Worm (Caenorhabditis elegans) whole organism, midembryonic: Measurements from ENCODE around the gene W05E10.1.
A peak's percentile ranks its signal among the peaks of the same experiment; 100 is the strongest.

Source experiments
- T22C8.4 ChIP-seq: fragments of 200-800 bp; sonication (Bioruptor generic); IDR thresholded peaks from 2 replicates; pipeline ENCODE4 v1.3.6; 2022; ENCODE audit warnings: missing genetic modification characterization, missing compliant biosample characterization
- cog-1 ChIP-seq: sonication (generic microtip); optimal IDR thresholded peaks from 2 replicates; lab custom pipeline; 2016; ENCODE audit warnings: missing genetic modification characterization, missing compliant biosample characterization
- flt-1 ChIP-seq: fragments of 200-800 bp; sonication (Bioruptor generic); IDR thresholded peaks from 2 replicates; pipeline ENCODE4 v1.3.6; 2022; ENCODE audit warnings: missing genetic modification characterization, missing compliant biosample characterization
- klf-2 ChIP-seq: fragments of 200-800 bp; sonication (Bioruptor generic); conservative IDR thresholded peaks from 2 replicates; pipeline ENCODE4 v1.3.6; 2022; ENCODE audit warnings: missing genetic modification reagents, missing genetic modification characterization, missing compliant biosample characterization
- med-1 ChIP-seq: sonication (generic microtip); optimal IDR thresholded peaks from 2 replicates; lab custom pipeline; 2017; ENCODE audit warnings: missing genetic modification characterization, mild to moderate bottlenecking, missing compliant biosample characterization, antibody characterized with exemption, missing genetic modification reagents; ENCODE audit not compliant: insufficient read depth
- ref-1 ChIP-seq: fragments of 200-800 bp; sonication (Bioruptor generic); conservative IDR thresholded peaks from 2 replicates; pipeline ENCODE4 v1.3.6; 2022; ENCODE audit warnings: missing genetic modification reagents, missing genetic modification characterization, missing compliant biosample characterization
- tab-1 ChIP-seq: fragments of 200-800 bp; sonication (Bioruptor generic); IDR thresholded peaks from 2 replicates; pipeline ENCODE4 v1.3.6; 2022; ENCODE audit warnings: missing genetic modification characterization, missing compliant biosample characterization
- ztf-23 ChIP-seq: fragments of 200-800 bp; sonication (Bioruptor generic); IDR thresholded peaks from 2 replicates; pipeline ENCODE4 v1.3.6; 2022; ENCODE audit warnings: missing genetic modification reagents, missing genetic modification characterization, missing compliant biosample characterization
- ztf-29 ChIP-seq: fragments of 200-800 bp; sonication (Bioruptor generic); IDR thresholded peaks from 2 replicates; pipeline ENCODE4 v1.3.6; 2022; ENCODE audit warnings: missing genetic modification reagents, missing genetic modification characterization, missing compliant biosample characterization

The W05E10.1 gene

DNA sequence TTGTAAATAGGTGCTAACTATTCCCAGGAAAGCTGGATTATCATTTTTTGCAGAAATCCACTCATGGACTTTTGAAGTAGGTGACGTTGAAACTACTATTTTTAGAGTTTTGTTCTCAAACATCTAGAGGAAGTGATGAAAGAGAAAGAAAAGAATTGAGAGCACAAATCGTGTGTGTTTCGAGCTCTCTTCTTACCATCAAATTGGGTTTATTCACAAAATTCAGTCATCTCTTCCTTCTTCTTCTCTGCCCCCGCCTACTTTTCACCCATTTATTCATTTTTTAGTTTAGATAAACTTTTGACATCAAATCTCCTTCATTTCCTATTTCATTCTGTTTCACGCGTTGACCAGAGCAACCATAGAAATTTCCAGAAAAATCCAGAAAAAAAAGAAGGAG lies 4.6 kb downstream of the W05E10.1 start, which contains the start of gene W05E10.2:
TSS of gene W05E10.2 (plus strand) at position 301 of the 400 bp plus-strand sequence.
- no peak for TF ChIP-seq T22C8.4 (GFP tag; lab: Robert Waterston, UW)
- TF ChIP-seq ztf-29 (GFP tag; lab: Robert Waterston, UW) = no peak
- no peak for TF ChIP-seq med-1 (GFP tag; lab: Kevin White, UChicago)
- TF ChIP-seq flt-1 = no peak
- no peak for TF ChIP-seq ref-1 (GFP tag; lab: Robert Waterston, UW)
- TF ChIP-seq cog-1 (tag; lab: Kevin White, UChicago) = no peak
- no peak for TF ChIP-seq tab-1 (GFP tag; lab: Robert Waterston, UW)
- no peak for TF ChIP-seq klf-2
- no peak for TF ChIP-seq ztf-23 (GFP tag; lab: Robert Waterston, UW)

ce11 chrV:11682858-11683257 lies 8.6 kb downstream of the W05E10.1 start:
- TF ChIP-seq cog-1 (tag; lab: Kevin White, UChicago) = no peak
- no peak for TF ChIP-seq T22C8.4 (GFP tag; lab: Robert Waterston, UW)
- TF ChIP-seq ztf-23 (GFP tag; lab: Robert Waterston, UW) = no peak
- TF ChIP-seq klf-2 = no peak
- TF ChIP-seq tab-1 (GFP tag; lab: Robert Waterston, UW) = no peak
- TF ChIP-seq med-1 (GFP tag; lab: Kevin White, UChicago) = no peak
- no peak for TF ChIP-seq ztf-29 (GFP tag; lab: Robert Waterston, UW)
- no peak for TF ChIP-seq ref-1 (GFP tag; lab: Robert Waterston, UW)
- TF ChIP-seq flt-1 = no peak

- no peak for TF ChIP-seq cog-1 (tag; lab: Kevin White, UChicago)
- TF ChIP-seq klf-2 = no peak
- TF ChIP-seq ztf-23 (GFP tag; lab: Robert Waterston, UW) = no peak
- no peak for TF ChIP-seq flt-1
- TF ChIP-seq med-1 (GFP tag; lab: Kevin White, UChicago) = no peak
- no peak for TF ChIP-seq T22C8.4 (GFP tag; lab: Robert Waterston, UW)
- TF ChIP-seq ztf-29 (GFP tag; lab: Robert Waterston, UW) = no peak
- no peak for TF ChIP-seq ref-1 (GFP tag; lab: Robert Waterston, UW)
- TF ChIP-seq tab-1 (GFP tag; lab: Robert Waterston, UW) = no peak
Observed at ce11 chrV:11680519-11681203, 10.8 kb downstream of the W05E10.1 start.

DNA sequence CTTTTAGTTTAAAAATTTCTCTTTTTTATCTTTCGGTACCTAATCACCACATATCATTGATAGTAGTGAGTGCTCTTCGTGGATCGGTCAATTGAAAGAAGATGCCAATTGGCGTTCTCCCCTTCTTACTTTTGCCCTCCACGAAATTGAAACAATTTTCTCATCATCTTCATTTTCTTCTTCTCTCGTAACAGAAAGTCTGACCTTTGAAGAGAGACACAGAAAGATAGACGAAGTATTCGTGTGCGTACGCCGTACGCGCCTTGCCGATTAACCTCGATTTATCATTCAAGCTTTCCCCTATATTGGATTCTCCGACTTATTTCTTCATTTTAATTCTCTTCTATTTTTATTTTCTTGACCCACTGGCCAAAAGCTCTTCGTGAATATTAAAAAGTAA lies 14.0 kb downstream of the W05E10.1 start:
- TF ChIP-seq cog-1 (tag; lab: Kevin White, UChicago) (no peak), tab-1 (GFP tag; lab: Robert Waterston, UW) (no peak), T22C8.4 (GFP tag; lab: Robert Waterston, UW) (no peak), ztf-29 (GFP tag; lab: Robert Waterston, UW) (no peak), flt-1 (no peak), ztf-23 (GFP tag; lab: Robert Waterston, UW) (no peak), klf-2 (no peak), ref-1 (GFP tag; lab: Robert Waterston, UW) (no peak), med-1 (GFP tag; lab: Kevin White, UChicago) (no peak)

- TF ChIP-seq ztf-23 (GFP tag; lab: Robert Waterston, UW) (no peak), klf-2 (no peak), ztf-29 (GFP tag; lab: Robert Waterston, UW) (no peak), flt-1 (no peak), tab-1 (GFP tag; lab: Robert Waterston, UW) (no peak), ref-1 (GFP tag; lab: Robert Waterston, UW) (no peak), med-1 (GFP tag; lab: Kevin White, UChicago) (no peak), T22C8.4 (GFP tag; lab: Robert Waterston, UW) (no peak), cog-1 (tag; lab: Kevin White, UChicago) (no peak)
Observed at ce11 chrV:11677030-11677429, 14.5 kb downstream of the W05E10.1 start.

DNA sequence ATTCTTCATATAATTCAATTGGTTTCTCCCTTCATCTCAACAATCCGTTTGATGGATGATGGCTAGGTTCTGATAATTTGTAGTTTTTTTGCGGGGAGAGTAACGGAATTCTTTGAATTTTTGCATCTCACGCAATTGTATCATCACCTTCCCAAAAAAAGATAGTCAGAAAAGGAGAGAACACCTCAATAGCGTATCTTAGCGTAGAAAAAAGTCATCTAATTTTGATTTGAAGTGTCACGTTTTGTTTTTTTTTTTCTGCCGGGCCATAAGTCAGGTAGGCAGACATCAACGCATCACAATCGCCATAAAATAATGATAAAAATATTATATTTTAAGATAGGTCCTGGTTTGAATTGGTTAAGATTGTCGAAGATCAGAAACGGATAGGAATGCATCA lies 15.0 kb downstream of the W05E10.1 start:
- TF ChIP-seq ref-1 (GFP tag; lab: Robert Waterston, UW) (no peak), ztf-23 (GFP tag; lab: Robert Waterston, UW) (no peak), ztf-29 (GFP tag; lab: Robert Waterston, UW) (no peak), cog-1 (tag; lab: Kevin White, UChicago) (no peak), klf-2 (no peak), med-1 (GFP tag; lab: Kevin White, UChicago) (no peak), tab-1 (GFP tag; lab: Robert Waterston, UW) (no peak), T22C8.4 (GFP tag; lab: Robert Waterston, UW) (no peak), flt-1 (no peak)

DNA sequence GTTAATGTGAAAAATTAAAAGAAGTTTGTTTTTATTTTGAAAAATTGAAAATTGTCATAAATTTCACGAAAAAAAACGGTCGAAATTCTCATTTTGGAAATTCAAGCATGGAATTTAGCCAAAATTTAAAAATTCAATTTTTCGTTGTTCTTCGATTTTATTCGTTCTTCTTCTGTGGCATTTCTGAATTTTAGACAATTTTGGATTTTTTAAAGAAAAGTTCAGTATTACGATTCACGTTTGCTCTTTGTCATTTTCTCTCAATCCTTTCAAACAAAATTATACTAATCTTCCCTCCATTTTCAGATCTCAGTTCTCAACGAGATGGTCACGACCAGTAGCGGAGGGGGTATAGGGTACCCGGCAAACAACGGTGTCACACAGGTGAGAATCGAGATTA lies 15.9 kb downstream of the W05E10.1 start, which contains the start of gene ape-1:
TSS of gene ape-1 (plus strand) at position 301 of the 400 bp plus-strand sequence.
- TF ChIP-seq cog-1 (tag; lab: Kevin White, UChicago) (no peak), ref-1 (GFP tag; lab: Robert Waterston, UW) (no peak), med-1 (GFP tag; lab: Kevin White, UChicago) (no peak), ztf-23 (GFP tag; lab: Robert Waterston, UW) (no peak), ztf-29 (GFP tag; lab: Robert Waterston, UW) (no peak), tab-1 (GFP tag; lab: Robert Waterston, UW) (no peak), T22C8.4 (GFP tag; lab: Robert Waterston, UW) (no peak)

DNA sequence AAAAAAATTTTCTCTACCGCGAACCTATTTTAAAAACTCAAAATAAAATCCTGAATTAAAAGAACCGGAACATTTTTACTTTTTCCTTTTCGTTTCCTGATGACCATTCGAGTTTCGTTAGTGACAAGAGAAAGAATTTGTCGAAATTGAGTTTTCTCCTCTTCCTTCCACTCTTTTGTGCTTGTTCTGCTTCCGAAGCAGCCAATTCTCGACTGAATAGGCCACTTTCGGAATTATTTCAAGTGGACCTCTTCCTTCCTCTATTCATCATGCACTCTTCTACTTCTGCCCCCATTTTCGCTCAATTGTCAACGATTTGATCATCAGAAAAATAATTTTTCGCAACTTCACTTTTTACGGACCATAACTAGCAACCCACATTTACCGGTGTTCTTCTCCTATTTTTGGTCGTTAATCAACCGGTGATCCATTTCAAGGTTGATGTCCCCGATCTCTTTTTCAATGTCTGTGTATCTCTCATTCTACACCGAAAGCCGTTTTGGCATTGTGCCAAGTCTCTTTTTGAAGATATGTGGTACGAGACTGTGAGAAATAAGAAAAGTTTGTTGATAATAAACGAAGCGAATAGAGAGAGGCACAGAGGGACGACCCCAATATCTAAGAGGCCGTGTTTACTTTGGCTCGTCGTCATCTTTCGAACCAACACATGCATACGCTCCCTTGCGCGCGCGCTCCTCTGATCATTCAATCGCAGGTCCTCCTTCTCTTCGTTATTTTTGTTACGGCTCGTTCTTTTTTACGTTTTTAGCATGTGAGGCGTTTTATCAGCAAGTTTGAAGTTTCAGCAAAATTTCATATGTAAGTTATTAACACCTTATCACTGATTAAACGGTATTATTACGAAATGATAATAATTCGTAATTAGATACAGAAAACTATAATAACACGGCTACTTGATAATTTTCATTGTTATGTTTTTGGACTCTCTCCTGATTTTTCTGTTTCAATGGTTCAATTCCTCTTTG lies 16.6 kb downstream of the W05E10.1 start:
- TF ChIP-seq T22C8.4 (GFP tag; lab: Robert Waterston, UW) (no peak), med-1 (GFP tag; lab: Kevin White, UChicago) (no peak), klf-2 (0 out of 2 replicates have a peak, but pooled peaks have one; percentile 12)
